Worm (Caenorhabditis elegans) whole organism, L2 larva: Measurements from ENCODE around the gene H40L08.3.
A peak's percentile ranks its signal among the peaks of the same experiment; 100 is the strongest.

ENCODE experiments used
- C34F6.9 ChIP-seq: fragments of 150-350 bp; optimal IDR thresholded peaks from 2 replicates; lab custom pipeline; 2014; ENCODE audit warnings: missing biosample characterization, missing genetic modification characterization
- F13H6.1 ChIP-seq: sonication (generic microtip); optimal IDR thresholded peaks from 2 replicates; lab custom pipeline; 2016; ENCODE audit warnings: missing genetic modification characterization, missing compliant biosample characterization
- R02D3.7 ChIP-seq: fragments of 150-350 bp; optimal IDR thresholded peaks from 2 replicates; lab custom pipeline; 2014; ENCODE audit warnings: missing biosample characterization, missing genetic modification characterization
- Y55F3AM.14 ChIP-seq: fragments of 200-800 bp; sonication (Bioruptor generic); optimal IDR thresholded peaks from 2 replicates; lab custom pipeline; 2018; ENCODE audit warnings: mild to moderate bottlenecking, missing genetic modification characterization, missing compliant biosample characterization
- ZK546.5 ChIP-seq: sonication (generic microtip); optimal IDR thresholded peaks from 2 replicates; lab custom pipeline; 2017; ENCODE audit warnings: missing biosample characterization, missing genetic modification characterization
- alr-1 ChIP-seq: fragments of 150-350 bp; optimal IDR thresholded peaks from 2 replicates; lab custom pipeline; 2014; ENCODE audit warnings: missing biosample characterization, missing genetic modification characterization
- aly-2 ChIP-seq: fragments of 150-350 bp; optimal IDR thresholded peaks from 2 replicates; lab custom pipeline; 2014; ENCODE audit warnings: missing biosample characterization, missing genetic modification characterization
- ama-1 ChIP-seq: fragments of 150-350 bp; optimal IDR thresholded peaks from 2 replicates; lab custom pipeline; 2018; ENCODE audit warnings: inconsistent platforms
- ceh-16 ChIP-seq: fragments of 150-350 bp; optimal IDR thresholded peaks from 2 replicates; lab custom pipeline; 2014; ENCODE audit warnings: missing biosample characterization, missing genetic modification characterization
- ceh-82 ChIP-seq: fragments of 150-350 bp; optimal IDR thresholded peaks from 2 replicates; lab custom pipeline; 2014; ENCODE audit warnings: missing biosample characterization, missing genetic modification characterization
- crh-2 ChIP-seq: sonication (generic microtip); optimal IDR thresholded peaks from 2 replicates; lab custom pipeline; 2017; ENCODE audit warnings: missing biosample characterization, missing genetic modification characterization
- egl-27 ChIP-seq: sonication (generic microtip); optimal IDR thresholded peaks from 3 replicates; lab custom pipeline; 2017; ENCODE audit warnings: missing biosample characterization, missing genetic modification reagents, missing genetic modification characterization
- elt-3 ChIP-seq: sonication (generic microtip); optimal IDR thresholded peaks from 2 replicates; lab custom pipeline; 2017; ENCODE audit warnings: missing biosample characterization, missing genetic modification characterization
- fos-1 ChIP-seq: fragments of 150-350 bp; optimal IDR thresholded peaks from 2 replicates; lab custom pipeline; 2014; ENCODE audit warnings: missing biosample characterization, missing genetic modification characterization
- gmeb-1 ChIP-seq: fragments of 150-350 bp; optimal IDR thresholded peaks from 2 replicates; lab custom pipeline; 2014; ENCODE audit warnings: missing biosample characterization, missing genetic modification characterization
- lin-11 ChIP-seq: fragments of 150-350 bp; sonication (generic microtip); optimal IDR thresholded peaks from 2 replicates; lab custom pipeline; 2014; ENCODE audit warnings: missing biosample characterization, missing genetic modification characterization, inconsistent platforms, mixed read lengths
- lin-39 ChIP-seq: fragments of 150-350 bp; optimal IDR thresholded peaks from 2 replicates; lab custom pipeline; 2014; ENCODE audit warnings: missing biosample characterization, missing genetic modification reagents, missing genetic modification characterization
- lsy-2 ChIP-seq, 2 experiments: fragments of 150-350 bp in 1 of 2; sonication (generic microtip) in 1 of 2; optimal IDR thresholded peaks; 2 replicates each; lab custom pipeline; 2014 to 2017; ENCODE audit warnings: missing biosample characterization in 2 of 2, missing genetic modification characterization in 2 of 2
- mbf-1 ChIP-seq: sonication (generic microtip); optimal IDR thresholded peaks from 2 replicates; lab custom pipeline; 2017; ENCODE audit warnings: missing biosample characterization, missing genetic modification characterization
- mdl-1 ChIP-seq, 2 experiments: fragments of 150-350 bp in 1 of 2; sonication (generic microtip) in 1 of 2; optimal IDR thresholded peaks; 2 replicates each; lab custom pipeline; 2017; ENCODE audit warnings: missing biosample characterization in 2 of 2, missing genetic modification characterization in 2 of 2
- nhr-10 ChIP-seq: sonication (generic microtip); optimal IDR thresholded peaks from 2 replicates; lab custom pipeline; 2017; ENCODE audit warnings: missing biosample characterization, missing genetic modification characterization
- nhr-11 ChIP-seq: fragments of 150-350 bp; optimal IDR thresholded peaks from 2 replicates; lab custom pipeline; 2014; ENCODE audit warnings: missing biosample characterization, missing genetic modification characterization
- nhr-12 ChIP-seq: fragments of 150-350 bp; optimal IDR thresholded peaks from 2 replicates; lab custom pipeline; 2014; ENCODE audit warnings: missing biosample characterization, missing genetic modification characterization
- nhr-129 ChIP-seq: fragments of 150-350 bp; optimal IDR thresholded peaks from 2 replicates; lab custom pipeline; 2014; ENCODE audit warnings: missing biosample characterization, missing genetic modification characterization
- nhr-21 ChIP-seq: fragments of 150-350 bp; optimal IDR thresholded peaks from 2 replicates; lab custom pipeline; 2014; ENCODE audit warnings: missing biosample characterization, missing genetic modification characterization
- nhr-23 ChIP-seq: fragments of 150-350 bp; optimal IDR thresholded peaks from 2 replicates; lab custom pipeline; 2014; ENCODE audit warnings: missing biosample characterization, missing genetic modification reagents, missing genetic modification characterization
- nhr-237 ChIP-seq: fragments of 150-350 bp; optimal IDR thresholded peaks from 2 replicates; lab custom pipeline; 2014; ENCODE audit warnings: missing biosample characterization, missing genetic modification characterization
- nhr-77 ChIP-seq: fragments of 150-350 bp; optimal IDR thresholded peaks from 2 replicates; lab custom pipeline; 2014; ENCODE audit warnings: missing biosample characterization, missing genetic modification characterization
- peb-1 ChIP-seq: fragments of 150-350 bp; optimal IDR thresholded peaks from 2 replicates; lab custom pipeline; 2014; ENCODE audit warnings: missing biosample characterization, missing genetic modification characterization
- sem-4 ChIP-seq: fragments of 150-350 bp; optimal IDR thresholded peaks from 2 replicates; lab custom pipeline; 2014; ENCODE audit warnings: missing biosample characterization, missing genetic modification reagents, missing genetic modification characterization
- skn-1 ChIP-seq: sonication (generic microtip); optimal IDR thresholded peaks from 2 replicates; lab custom pipeline; 2017; ENCODE audit warnings: missing biosample characterization, missing genetic modification characterization
- sma-9 ChIP-seq, 2 experiments: fragments of 150-350 bp in 1 of 2; sonication (generic microtip) in 1 of 2; optimal IDR thresholded peaks; 2 replicates each; lab custom pipeline; 2014 to 2016; ENCODE audit warnings: missing genetic modification characterization in 2 of 2, mild to moderate bottlenecking in 1 of 2, missing biosample characterization in 1 of 2, missing compliant biosample characterization in 1 of 2, missing genetic modification reagents in 1 of 2, moderate library complexity in 1 of 2
- snpc-4 ChIP-seq: fragments of 150-350 bp; optimal IDR thresholded peaks from 2 replicates; lab custom pipeline; 2014; ENCODE audit warnings: missing biosample characterization, missing genetic modification characterization
- unc-39 ChIP-seq: fragments of 150-350 bp; optimal IDR thresholded peaks from 2 replicates; lab custom pipeline; 2014; ENCODE audit warnings: missing biosample characterization, missing genetic modification characterization
- unc-55 ChIP-seq: fragments of 150-350 bp; sonication (generic microtip); optimal IDR thresholded peaks from 3 replicates; lab custom pipeline; 2014; ENCODE audit warnings: missing biosample characterization, missing genetic modification reagents, missing genetic modification characterization
- unc-62 ChIP-seq: fragments of 150-350 bp; optimal IDR thresholded peaks from 2 replicates; lab custom pipeline; 2014; ENCODE audit warnings: missing biosample characterization, missing genetic modification reagents, missing genetic modification characterization
- zag-1 ChIP-seq: fragments of 150-350 bp; optimal IDR thresholded peaks from 2 replicates; lab custom pipeline; 2014; ENCODE audit warnings: missing biosample characterization, missing genetic modification characterization
- ztf-1 ChIP-seq: fragments of 200-800 bp; sonication (Bioruptor generic); conservative IDR thresholded peaks from 2 replicates; pipeline ENCODE4 v1.3.6; 2022; ENCODE audit warnings: missing genetic modification characterization, missing compliant biosample characterization
- ztf-11 ChIP-seq: sonication (generic microtip); optimal IDR thresholded peaks from 2 replicates; lab custom pipeline; 2017; ENCODE audit warnings: missing biosample characterization, missing genetic modification characterization
- ztf-4 ChIP-seq: fragments of 150-350 bp; optimal IDR thresholded peaks from 2 replicates; lab custom pipeline; 2014; ENCODE audit warnings: missing biosample characterization, missing genetic modification characterization

Gene H40L08.3

ce11 chrX:15103481-15103880 is 27.6 kb upstream of the H40L08.3 start:
- TF ChIP-seq gmeb-1 (tag; lab: Kevin White, UChicago) = no peak
- TF ChIP-seq lsy-2 (tag; optimal IDR thresholded peaks at IDR 0.05; lab: Kevin White, UChicago) = no peak
- no peak for TF ChIP-seq alr-1 (tag; lab: Kevin White, UChicago)
- no peak for TF ChIP-seq unc-39 (tag; lab: Kevin White, UChicago)
- no peak for TF ChIP-seq unc-55 (GFP tag; lab: Kevin White, UChicago)
- no peak for TF ChIP-seq ceh-82 (tag; lab: Kevin White, UChicago)
- TF ChIP-seq nhr-23 (tag; lab: Kevin White, UChicago) = no peak
- no peak for TF ChIP-seq lin-39
- no peak for TF ChIP-seq ZK546.5
- TF ChIP-seq nhr-21 = no peak
- no peak for TF ChIP-seq egl-27 (tag; lab: Kevin White, UChicago)
- TF ChIP-seq nhr-11 (tag; lab: Kevin White, UChicago) = no peak
- TF ChIP-seq F13H6.1 (tag; lab: Kevin White, UChicago) = no peak
- no peak for TF ChIP-seq crh-2 (tag; lab: Kevin White, UChicago)
- no peak for TF ChIP-seq nhr-237 (tag; lab: Kevin White, UChicago)
- TF ChIP-seq ztf-11 = no peak
- TF ChIP-seq ama-1 (lab: Kevin White, UChicago) = no peak
- no peak for TF ChIP-seq unc-62 (GFP tag; lab: Kevin White, UChicago)
- no peak for TF ChIP-seq nhr-77 (tag; lab: Kevin White, UChicago)
- TF ChIP-seq nhr-10 (tag; lab: Kevin White, UChicago) = no peak

- TF ChIP-seq snpc-4 (tag; lab: Kevin White, UChicago) = peak; percentile 40
- peak; percentile 48 for TF ChIP-seq C34F6.9 (tag; lab: Kevin White, UChicago)
- TF ChIP-seq nhr-23 (tag; lab: Kevin White, UChicago) = no peak
- peak; percentile 68 for TF ChIP-seq F13H6.1 (tag; lab: Kevin White, UChicago)
- TF ChIP-seq fos-1 (tag; lab: Kevin White, UChicago) = peak; percentile 90
- no peak for TF ChIP-seq Y55F3AM.14
- TF ChIP-seq lsy-2 (tag; optimal IDR thresholded peaks at IDR 0.05; lab: Kevin White, UChicago) = peak in 1 of 2 experiments; percentile 43
- TF ChIP-seq sem-4 (tag; lab: Kevin White, UChicago) = peak; percentile 34
- TF ChIP-seq lin-11 (tag; lab: Kevin White, UChicago) = peak; percentile 29
- TF ChIP-seq ztf-4 (tag; lab: Kevin White, UChicago) = no peak
- TF ChIP-seq unc-55 (GFP tag; lab: Kevin White, UChicago) = peak; percentile 59
- TF ChIP-seq skn-1 (tag; lab: Kevin White, UChicago) = no peak
- TF ChIP-seq ceh-82 (tag; lab: Kevin White, UChicago) = no peak
- no peak for TF ChIP-seq aly-2
- no peak for TF ChIP-seq peb-1 (tag; lab: Kevin White, UChicago)
- TF ChIP-seq sma-9 (GFP tag; optimal IDR thresholded peaks at IDR 0.05; lab: Kevin White, UChicago) = peak; percentile 60
- no peak for TF ChIP-seq sma-9 (tag; optimal IDR thresholded peaks at IDR 0.05; lab: Kevin White, UChicago)
- peak; percentile 57 for TF ChIP-seq crh-2 (tag; lab: Kevin White, UChicago)
- peak; percentile 74 for TF ChIP-seq nhr-129
- no peak for TF ChIP-seq elt-3 (tag; lab: Kevin White, UChicago)
- no peak for TF ChIP-seq nhr-12 (tag; lab: Kevin White, UChicago)
These were observed 24.6 kb upstream of the H40L08.3 start, which contains the start of gene dhhc-1 for ce11 chrX:15100369-15100963. Gene dhhc-1, minus strand, starts transcription at chrX:15100419.

ce11 chrX:15097763-15098162 is 21.9 kb upstream of the H40L08.3 start, which contains the start of gene F09B12.3:
Gene F09B12.3, minus strand, starts transcription at chrX:15097954.
- TF ChIP-seq sma-9 (GFP tag; optimal IDR thresholded peaks at IDR 0.05; lab: Kevin White, UChicago) = peak; percentile 12
- no peak for TF ChIP-seq sma-9 (tag; optimal IDR thresholded peaks at IDR 0.05; lab: Kevin White, UChicago)
- TF ChIP-seq ama-1 (lab: Kevin White, UChicago) = no peak
- no peak for TF ChIP-seq ceh-16 (tag; lab: Kevin White, UChicago)
- no peak for TF ChIP-seq lin-39
- no peak for TF ChIP-seq lsy-2 (tag; optimal IDR thresholded peaks at IDR 0.05; lab: Kevin White, UChicago)
- TF ChIP-seq C34F6.9 (tag; lab: Kevin White, UChicago) = no peak
- TF ChIP-seq gmeb-1 (tag; lab: Kevin White, UChicago) = peak; percentile 32
- no peak for TF ChIP-seq ztf-1 (GFP tag; lab: Robert Waterston, UW)
- no peak for TF ChIP-seq peb-1 (tag; lab: Kevin White, UChicago)
- no peak for TF ChIP-seq R02D3.7 (tag; lab: Kevin White, UChicago)
- TF ChIP-seq crh-2 (tag; lab: Kevin White, UChicago) = peak; percentile 29
- TF ChIP-seq elt-3 (tag; lab: Kevin White, UChicago) = no peak
- no peak for TF ChIP-seq nhr-23 (tag; lab: Kevin White, UChicago)
- TF ChIP-seq lin-11 (tag; lab: Kevin White, UChicago) = no peak
- no peak for TF ChIP-seq skn-1 (tag; lab: Kevin White, UChicago)
- no peak for TF ChIP-seq mdl-1 (tag; optimal IDR thresholded peaks at IDR 0.05; lab: Kevin White, UChicago)
- no peak for TF ChIP-seq nhr-11 (tag; lab: Kevin White, UChicago)
- TF ChIP-seq mbf-1 (tag; lab: Kevin White, UChicago) = no peak
- TF ChIP-seq ztf-4 (tag; lab: Kevin White, UChicago) = no peak
- TF ChIP-seq zag-1 (tag; lab: Kevin White, UChicago) = no peak
- TF ChIP-seq fos-1 (tag; lab: Kevin White, UChicago) = peak; percentile 92
